Worm (Caenorhabditis elegans) whole organism, L2 larva: ENCODE results near the gene abu-15.

Source experiments
- ZK546.5 ChIP-seq: sonication (generic microtip); optimal IDR thresholded peaks from 2 replicates; lab custom pipeline; 2017; ENCODE audit warnings: missing biosample characterization, missing genetic modification characterization
- dmd-4 ChIP-seq: sonication (generic microtip); optimal IDR thresholded peaks from 2 replicates; lab custom pipeline; 2017; ENCODE audit warnings: missing biosample characterization, missing genetic modification characterization
- egl-27 ChIP-seq: sonication (generic microtip); optimal IDR thresholded peaks from 3 replicates; lab custom pipeline; 2017; ENCODE audit warnings: missing biosample characterization, missing genetic modification reagents, missing genetic modification characterization
- fos-1 ChIP-seq: fragments of 150-350 bp; optimal IDR thresholded peaks from 2 replicates; lab custom pipeline; 2014; ENCODE audit warnings: missing biosample characterization, missing genetic modification characterization
- unc-62 ChIP-seq: fragments of 150-350 bp; optimal IDR thresholded peaks from 2 replicates; lab custom pipeline; 2014; ENCODE audit warnings: missing biosample characterization, missing genetic modification reagents, missing genetic modification characterization
- ztf-4 ChIP-seq: fragments of 150-350 bp; optimal IDR thresholded peaks from 2 replicates; lab custom pipeline; 2014; ENCODE audit warnings: missing biosample characterization, missing genetic modification characterization

DNA sequence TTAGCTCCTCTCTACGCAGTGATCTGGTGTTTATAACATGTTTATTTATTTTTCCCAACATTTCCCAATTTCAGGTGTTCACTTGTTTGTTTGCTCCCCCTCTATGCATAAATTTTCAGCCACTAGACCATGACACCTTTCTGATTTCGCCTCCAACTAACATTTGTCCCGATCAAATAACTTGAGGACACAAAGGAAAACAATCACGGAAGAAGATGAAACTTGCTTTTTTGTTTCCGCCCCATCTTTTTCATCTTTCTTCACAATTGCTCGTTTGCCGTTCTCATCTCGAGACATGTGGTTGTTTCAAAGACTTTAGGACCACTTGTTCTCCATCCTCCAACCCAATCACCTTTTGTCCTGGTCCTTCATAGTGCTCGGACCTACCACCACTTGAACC lies 31.6 kb upstream of the abu-15 start, which contains the start of gene F14F9.5:
- no peak for TF ChIP-seq ZK546.5 (tag; lab: Kevin White, UChicago)
- no peak for TF ChIP-seq fos-1 (tag; lab: Kevin White, UChicago)
- TF ChIP-seq unc-62: no peak
- no peak for TF ChIP-seq dmd-4
- no peak for TF ChIP-seq egl-27
- no peak for TF ChIP-seq ztf-4 (tag; lab: Kevin White, UChicago)
